Worm (Caenorhabditis elegans) whole organism, midembryonic: ENCODE results near the gene col-14.

Experiments
- cog-1 ChIP-seq: sonication (generic microtip); optimal IDR thresholded peaks from 2 replicates; lab custom pipeline; 2016; ENCODE audit warnings: missing genetic modification characterization, missing compliant biosample characterization
- flt-1 ChIP-seq: fragments of 200-800 bp; sonication (Bioruptor generic); IDR thresholded peaks from 2 replicates; pipeline ENCODE4 v1.3.6; 2022; ENCODE audit warnings: missing genetic modification characterization, missing compliant biosample characterization
- ref-1 ChIP-seq: fragments of 200-800 bp; sonication (Bioruptor generic); conservative IDR thresholded peaks from 2 replicates; pipeline ENCODE4 v1.3.6; 2022; ENCODE audit warnings: missing genetic modification reagents, missing genetic modification characterization, missing compliant biosample characterization

DNA sequence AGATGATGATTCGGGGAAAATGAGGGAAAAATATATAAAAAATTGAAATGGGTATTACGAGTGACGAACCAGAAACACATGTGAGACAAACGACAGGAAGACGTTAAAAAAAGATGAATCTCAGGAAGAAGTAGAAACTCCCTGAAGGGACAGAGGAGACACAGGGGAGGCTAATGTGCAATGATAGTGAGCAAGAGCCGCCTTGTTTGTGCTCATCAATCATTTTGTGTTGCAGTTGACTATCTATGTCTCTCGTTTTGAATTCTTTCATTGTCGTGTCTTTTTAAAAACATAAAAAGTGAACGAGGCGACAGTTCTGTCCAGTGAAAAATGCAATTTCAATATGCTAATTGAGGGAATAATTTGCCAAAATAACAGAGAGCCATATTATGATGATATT is 28.3 kb upstream of the col-14 start:
- TF ChIP-seq ref-1 (GFP tag; lab: Robert Waterston, UW) (no peak), flt-1 (GFP tag; lab: Robert Waterston, UW) (no peak), cog-1 (tag; lab: Kevin White, UChicago) (no peak)
